Fruit fly (Drosophila melanogaster) ovary, adult (tissue): ENCODE measurements around the gene MBD-like.
A peak's percentile ranks its signal among the peaks of the same experiment; 100 is the strongest.

ENCODE experiments used
- CG17801 ChIP-seq: fragments of 200-800 bp; optimal IDR thresholded peaks from 2 replicates; lab custom pipeline; 2019; ENCODE audit warnings: missing biosample characterization, mild to moderate bottlenecking, missing genetic modification characterization, moderate library complexity; ENCODE audit not compliant: partially characterized antibody

MBD-like gene

DNA sequence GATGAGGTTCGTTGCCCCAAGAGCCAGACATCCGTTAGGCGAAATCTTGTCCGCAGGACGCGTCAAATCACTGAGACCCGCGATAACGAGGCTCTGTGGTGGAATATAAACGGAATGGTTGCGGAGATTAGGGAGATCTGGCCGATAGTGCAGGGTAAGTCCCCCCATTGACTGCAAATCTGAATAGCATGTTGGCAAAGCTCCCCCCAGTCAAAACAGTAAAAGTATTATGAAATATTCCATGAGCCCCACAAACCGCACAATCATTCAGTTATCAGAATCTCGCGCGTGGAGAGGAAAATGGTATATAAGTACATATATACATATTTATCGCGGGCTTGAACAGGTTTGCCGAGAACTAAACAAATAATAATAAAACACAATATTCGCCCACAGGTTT is 11.1 kb downstream of the MBD-like start:
- no peak for TF ChIP-seq CG17801 (GFP tag; lab: Kevin White, UChicago)

DNA sequence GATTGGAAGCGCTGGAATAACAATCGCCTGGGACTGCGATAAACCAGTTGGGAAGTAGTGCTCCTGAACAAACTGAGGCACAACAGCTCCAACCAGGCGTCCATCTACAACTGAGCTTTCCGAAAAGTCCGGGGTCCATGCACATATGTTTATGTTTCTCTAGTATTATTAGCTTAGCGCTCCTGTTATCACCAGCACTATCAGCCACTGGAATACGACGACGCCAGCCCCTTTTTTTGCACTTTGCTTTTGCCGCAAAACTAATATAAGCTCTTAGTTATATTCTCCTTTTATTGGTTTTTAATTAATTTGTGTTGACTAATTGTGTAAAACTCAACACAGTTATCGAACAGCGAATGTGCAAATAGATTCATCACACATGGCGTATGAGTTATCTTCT is 12.0 kb downstream of the MBD-like start, which contains the start of gene CG9396:
TSS of gene CG9396 (minus strand) at position 101 of the 400 bp plus-strand sequence.
- TF ChIP-seq CG17801 (GFP tag; lab: Kevin White, UChicago), result no peak

DNA sequence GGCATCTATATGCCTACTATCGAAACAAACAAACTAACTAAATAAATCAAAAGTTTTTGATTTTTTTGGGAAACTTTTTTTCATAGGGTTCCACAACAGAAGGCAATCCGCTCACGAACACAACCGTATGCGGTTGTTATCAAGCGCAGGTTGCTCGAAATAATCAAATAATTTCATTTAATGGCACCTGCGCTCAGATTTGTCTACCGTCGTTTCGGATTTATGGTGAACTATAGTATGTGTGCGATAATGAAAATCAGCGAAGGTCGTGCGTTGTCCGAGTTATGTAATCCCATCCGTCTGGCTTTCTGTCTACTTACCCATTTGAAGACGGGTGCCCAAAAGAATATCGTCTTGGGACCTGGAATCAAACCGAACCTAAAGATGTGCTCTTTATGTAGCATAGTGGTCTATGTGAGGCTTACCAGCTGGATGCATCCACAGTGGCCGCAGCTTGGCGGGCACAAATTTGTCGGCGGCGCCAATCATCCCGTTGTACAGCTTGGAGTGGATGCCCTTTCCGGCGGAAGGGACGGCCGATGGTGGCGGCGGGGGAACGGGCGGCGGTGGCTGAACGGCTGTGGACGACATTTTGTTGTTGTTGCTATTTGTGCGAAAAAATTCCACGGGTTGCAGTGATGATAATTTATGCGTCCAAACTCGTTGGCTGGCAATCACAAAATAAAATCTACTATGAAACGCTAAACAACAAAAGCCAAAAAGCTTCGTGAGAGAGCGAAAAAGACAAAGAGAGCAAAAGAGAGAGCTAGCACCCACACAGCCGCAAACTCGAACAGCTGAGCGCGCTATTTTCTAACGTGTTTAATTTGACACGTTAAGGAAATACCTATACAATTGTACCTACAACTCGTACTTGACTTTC is 13.6 kb downstream of the MBD-like start:
- TF ChIP-seq CG17801 (GFP tag; lab: Kevin White, UChicago), result no peak

DNA sequence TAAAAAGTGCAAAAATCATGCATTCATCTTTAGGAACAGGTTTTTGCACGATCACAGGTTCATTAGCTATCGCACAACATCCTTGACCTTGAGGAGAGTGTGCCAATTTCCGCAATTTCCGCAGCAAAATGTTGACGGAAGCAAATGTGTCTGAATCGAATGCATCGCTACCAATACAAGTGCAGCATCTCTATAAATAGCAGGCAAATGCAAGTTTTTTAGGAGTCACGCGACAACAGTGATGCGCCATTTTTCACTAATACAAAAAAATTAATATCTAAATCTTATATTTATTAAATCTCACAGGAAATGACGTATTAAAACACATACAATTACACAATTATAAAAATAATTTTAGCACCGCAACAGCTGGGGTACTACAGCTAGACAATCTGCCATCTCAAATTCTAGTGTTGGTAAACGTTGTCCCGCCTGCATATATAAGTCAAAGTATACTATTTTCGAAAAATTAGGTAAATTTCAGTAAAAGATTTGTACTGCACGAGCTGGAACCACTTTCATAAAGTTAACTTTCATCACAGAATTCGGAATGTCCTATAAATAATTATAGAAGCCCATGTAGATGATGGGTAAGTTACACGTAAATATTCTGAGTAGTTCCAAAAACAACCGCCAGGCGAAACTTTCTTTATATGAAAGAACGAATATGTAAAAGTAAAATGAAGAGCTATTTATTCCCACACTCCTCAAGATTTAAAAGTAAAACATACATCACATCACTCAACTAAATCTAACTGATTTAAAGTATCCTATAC is 14.4 kb downstream of the MBD-like start, which contains the start of gene CG9399:
TSS of gene CG9399 (minus strand) at position 400 of the 776 bp plus-strand sequence.
- TF ChIP-seq CG17801 (GFP tag; lab: Kevin White, UChicago), result peak; percentile 96

DNA sequence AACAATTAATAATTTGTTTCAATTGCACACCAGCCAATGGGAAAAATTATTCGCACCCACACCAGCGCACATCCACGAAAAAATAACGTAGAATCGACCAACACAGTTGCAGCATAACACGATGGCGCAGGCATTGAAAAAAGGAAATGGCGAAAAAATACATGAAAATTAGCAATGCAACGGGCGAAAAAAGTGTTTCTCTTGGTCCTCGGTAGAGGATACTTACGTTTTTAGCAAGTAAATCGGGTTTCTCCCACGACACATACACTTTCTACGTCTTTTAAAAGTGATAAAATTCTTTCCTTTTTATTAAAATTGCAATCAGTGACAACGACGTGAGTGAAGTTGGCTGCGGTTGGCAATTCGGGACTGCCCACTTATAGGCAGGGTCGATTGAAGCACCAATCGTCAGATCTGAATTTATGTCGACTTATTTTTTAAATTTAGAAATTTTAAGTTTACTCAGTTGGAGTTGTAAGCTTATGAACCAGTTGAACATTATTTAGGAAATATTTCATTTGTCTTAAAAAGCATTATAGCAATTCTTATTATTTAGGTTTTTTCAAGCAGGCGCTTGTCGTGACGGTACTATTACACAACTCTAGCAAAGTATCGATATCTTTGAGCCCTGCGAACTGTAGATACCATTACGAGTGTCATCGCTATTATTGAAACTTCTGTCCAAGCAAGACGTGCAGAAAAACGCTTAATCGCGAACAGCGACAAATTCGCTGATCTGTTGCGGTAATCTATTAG is 18.0 kb downstream of the MBD-like start, which contains the start of the genes Kap-alpha3 and Son:
TSS of gene Kap-alpha3 (minus strand) at position 352 of the 756 bp plus-strand sequence.
TSS of gene Son (plus strand) at position 661 of the 756 bp plus-strand sequence.
- peak; percentile 90 for TF ChIP-seq CG17801 (GFP tag; lab: Kevin White, UChicago)

DNA sequence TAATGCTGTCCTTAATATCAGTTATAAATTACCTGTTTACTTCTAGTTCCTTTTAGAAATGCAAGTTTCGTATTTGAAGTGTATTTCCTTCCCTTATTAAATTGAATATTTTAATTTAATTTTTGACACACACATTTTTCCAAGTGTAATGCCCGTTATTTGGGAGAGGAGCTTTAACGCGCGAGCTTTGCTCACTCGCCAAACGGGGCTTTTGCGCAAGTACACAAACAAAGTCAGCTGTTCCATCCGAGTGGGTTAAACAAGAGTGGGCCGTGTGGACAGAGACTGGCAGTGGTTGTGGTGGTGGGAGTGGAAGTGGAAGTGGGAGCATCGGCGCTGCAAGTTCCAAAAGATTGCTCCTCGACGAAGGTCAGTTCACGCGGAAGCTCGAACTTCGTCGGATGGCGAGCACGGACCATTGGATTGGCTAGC is 21.5 kb downstream of the MBD-like start, which contains the start of gene CG8301:
TSS of gene CG8301 (plus strand) at position 218 of the 432 bp plus-strand sequence.
- TF ChIP-seq CG17801 (GFP tag; lab: Kevin White, UChicago), result peak; percentile 57

DNA sequence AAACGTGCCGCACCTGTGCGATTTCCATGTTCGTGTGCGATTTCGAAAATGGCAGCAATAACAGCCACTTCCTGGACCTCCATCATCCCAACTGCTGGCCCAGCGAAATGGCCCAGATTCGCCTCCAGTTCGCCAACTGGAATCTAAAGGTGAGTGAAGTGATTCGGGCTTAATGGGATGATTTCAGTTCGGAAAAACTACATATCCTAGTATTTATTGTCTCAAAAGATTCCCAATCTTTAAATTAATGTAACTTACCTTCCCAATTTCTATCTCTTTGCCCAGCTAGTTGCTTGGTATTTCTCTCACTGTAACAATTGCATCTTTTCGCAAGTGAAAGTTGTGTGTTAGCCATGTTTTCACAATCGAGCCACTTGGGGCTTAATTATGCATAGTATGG is 22.4 kb downstream of the MBD-like start:
- TF ChIP-seq CG17801 (GFP tag; lab: Kevin White, UChicago), result no peak

DNA sequence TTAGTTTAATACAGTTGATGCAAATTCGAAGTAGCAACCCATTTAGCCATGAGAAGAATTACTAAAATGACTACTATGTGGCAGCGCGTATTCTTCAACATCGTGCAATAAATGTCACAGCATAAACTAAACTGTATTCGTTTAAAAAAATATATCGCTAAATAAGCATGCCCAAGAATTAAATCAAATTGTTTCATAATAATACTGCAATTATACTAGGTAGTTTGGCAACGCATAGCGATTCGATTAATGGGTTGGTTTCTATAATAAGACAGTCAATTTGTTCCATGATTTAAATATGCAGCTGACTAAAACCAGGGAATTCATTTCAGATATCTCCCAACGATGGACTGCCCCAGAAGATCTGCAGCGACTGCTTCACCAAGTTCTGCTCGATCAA is 23.6 kb downstream of the MBD-like start, which contains the start of gene CG33654:
TSS of gene CG33654 (minus strand) at position 101 of the 400 bp plus-strand sequence.
- no peak for TF ChIP-seq CG17801 (GFP tag; lab: Kevin White, UChicago)

DNA sequence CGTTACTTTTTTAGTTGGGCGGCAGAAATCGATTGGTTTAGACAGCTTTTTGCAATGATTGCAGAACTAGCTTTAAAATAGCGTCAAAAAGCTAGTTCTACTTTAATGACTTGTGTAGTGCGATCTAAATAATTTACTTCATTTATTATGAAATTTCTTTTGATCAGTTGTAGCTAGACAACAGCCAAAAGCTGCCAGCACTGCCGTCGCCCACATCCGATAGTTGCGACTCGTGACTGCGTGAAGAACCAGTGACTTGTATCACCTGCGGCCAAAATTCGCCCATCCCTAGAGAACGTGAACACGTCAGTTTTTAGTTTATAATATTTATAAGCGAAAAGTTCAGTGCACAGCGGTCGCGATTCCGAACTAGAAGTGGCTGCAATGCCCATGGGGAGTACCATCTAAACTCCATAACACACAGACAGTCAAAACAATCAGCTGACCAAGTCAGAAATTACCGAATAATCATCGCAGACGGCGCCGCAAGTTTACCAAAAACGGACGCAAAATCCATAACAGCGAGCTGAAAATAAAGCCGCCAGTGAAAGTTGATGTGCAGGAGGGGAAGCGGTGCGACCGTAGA is 27.2 kb downstream of the MBD-like start, which contains the start of gene P58IPK:
TSS of gene P58IPK (plus strand) at position 280 of the 586 bp plus-strand sequence.
- TF ChIP-seq CG17801 (GFP tag; lab: Kevin White, UChicago), result peak; percentile 36

DNA sequence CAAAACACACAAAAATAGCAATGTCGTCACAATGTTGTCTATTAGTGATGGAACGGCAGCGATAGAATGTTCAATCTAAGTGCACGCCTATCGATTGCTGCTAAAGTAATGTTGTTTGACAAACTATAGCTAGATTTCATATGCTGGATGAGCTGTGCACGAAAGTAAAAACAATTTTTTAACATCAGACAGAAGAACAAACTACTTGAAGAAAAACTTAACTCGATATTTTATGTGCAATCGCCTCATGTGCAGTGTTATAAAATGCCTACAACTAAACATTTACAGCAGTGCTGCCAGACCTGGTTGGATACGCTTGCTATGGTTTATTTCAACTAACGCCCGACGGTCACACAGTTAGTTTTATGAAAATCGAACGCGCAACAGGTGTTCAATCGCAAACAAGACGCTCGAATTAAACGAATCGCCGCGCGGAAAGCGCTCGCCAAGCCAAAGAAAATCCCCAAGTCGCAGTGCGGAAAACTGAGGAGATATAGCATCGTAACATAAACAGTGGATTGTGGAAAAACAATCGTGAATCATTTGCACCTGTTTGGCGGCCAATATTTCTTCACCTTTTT is 31.5 kb downstream of the MBD-like start, which contains the start of the genes bocks and CG8312:
TSS of gene bocks (minus strand) at position 51 of the 581 bp plus-strand sequence.
TSS of gene CG8312 (plus strand) at position 358 of the 581 bp plus-strand sequence.
- peak; percentile 40 for TF ChIP-seq CG17801 (GFP tag; lab: Kevin White, UChicago)

DNA sequence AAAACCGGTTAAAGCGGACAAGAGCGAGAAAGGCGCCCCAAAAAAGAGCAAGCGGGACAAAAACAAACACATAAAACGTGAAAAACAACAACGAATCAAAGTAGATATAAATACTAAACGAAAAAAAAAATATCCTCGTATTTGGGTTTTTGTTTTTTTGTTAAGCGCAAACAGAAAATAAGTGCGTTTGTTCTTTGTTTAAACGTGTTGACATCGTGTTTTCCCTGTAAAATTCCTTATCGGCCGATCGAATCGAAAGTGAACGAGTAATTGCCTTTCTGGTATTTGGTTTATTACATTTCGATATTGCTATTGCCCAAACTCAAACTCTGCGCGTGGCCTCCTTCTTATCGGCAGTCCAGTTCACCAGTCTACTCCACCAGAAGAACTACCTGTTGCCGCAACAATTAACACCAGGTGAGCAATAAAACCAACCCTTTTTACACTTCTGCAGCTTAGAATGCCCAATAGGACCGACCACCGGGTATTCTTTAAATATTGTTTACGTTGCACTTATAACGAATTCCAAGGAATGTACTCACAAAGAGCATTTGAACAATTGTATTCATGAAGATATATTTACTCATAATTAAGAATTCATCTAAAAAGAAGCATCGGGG is 32.3 kb downstream of the MBD-like start:
- no peak for TF ChIP-seq CG17801 (GFP tag; lab: Kevin White, UChicago)

DNA sequence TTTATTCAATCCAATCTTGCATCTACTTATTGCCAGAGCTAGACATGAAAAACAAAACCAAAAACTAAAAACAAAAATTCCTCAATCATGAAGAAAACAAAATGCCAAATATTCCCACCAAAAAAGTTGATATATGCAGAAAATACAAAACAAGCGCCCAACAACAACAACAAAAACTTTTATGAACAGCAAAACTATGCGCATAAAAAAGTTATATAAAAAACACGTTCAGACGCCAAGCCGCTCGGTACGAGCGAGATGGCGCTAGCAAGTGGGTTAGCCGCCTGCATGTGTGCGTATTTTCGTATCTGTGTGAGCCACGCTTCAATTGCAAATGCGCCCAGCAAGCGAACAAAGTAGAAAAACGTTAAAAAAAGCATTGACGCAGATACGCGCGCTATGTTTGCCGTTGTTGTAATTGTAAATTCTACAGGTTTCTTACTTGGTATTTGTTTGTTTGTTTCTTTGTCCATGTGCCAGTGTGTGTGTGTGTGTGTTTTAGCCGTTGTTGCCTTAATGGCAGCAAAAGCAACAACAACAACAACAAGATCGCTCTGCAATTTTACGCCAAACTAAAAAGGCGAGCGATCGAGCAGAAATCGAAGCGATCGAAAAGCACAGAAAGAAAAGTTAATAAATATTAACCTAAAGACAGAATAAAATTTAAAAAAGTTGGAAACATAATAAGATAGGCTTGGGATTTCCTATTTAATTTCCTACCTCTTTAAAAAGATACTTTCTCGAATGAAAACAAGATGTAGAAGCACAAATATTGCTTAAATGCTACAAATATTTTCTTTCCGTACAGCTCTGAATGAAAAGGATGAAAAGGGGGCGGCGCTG is 34.1 kb downstream of the MBD-like start:
- TF ChIP-seq CG17801 (GFP tag; lab: Kevin White, UChicago), result peak; percentile 80
